Fruit fly (Drosophila melanogaster): Measurements from ENCODE around the gene SoYb.

- TF ChIP-seq CG12605 (GFP tag; IDR thresholded peaks at IDR 0.05) (no peak), Snoo (tag; optimal IDR thresholded peaks at IDR 0.05) (no peak), rn (GFP tag; IDR thresholded peaks at IDR 0.05) (no peak), CG9948 (tag; optimal IDR thresholded peaks at IDR 0.05) (no peak), CG8159 (tag; optimal IDR thresholded peaks at IDR 0.05) (no peak)
Measured at dm6 chr2L:9988201-9988990, 14.1 kb downstream of the SoYb start.
